Fruit fly (Drosophila melanogaster): ENCODE measurements around the gene Cpr65Ax2.

Cpr65Ax2 gene

DNA sequence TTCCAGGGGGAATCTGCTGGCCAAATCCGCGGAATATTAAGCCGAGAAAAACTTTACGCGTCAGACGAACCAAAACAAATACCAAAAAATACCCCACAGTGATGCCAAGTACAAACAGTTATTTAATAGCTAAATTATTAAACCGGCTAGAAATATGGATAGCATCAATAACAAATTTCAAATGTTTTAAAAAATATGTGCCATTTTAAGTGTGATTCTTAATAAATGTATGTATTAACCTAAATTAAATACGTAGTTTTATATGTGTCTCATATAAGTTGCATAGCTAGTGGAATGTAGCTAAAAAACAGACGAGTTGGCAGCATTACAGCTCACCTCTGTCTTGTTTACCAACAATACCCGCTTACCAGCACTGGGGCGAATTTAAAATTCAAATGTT, 31.1 kb upstream of the Cpr65Ax2 start, which contains the start of gene CG10274 (continued):
- TF ChIP-seq CG16779 (GFP tag; IDR thresholded peaks at IDR 0.05) (no peak), CG14965 (GFP tag; optimal IDR thresholded peaks at IDR 0.05; ENCODE audit: borderline replicate concordance) (no peak), Atf-2 (GFP tag; optimal IDR thresholded peaks at IDR 0.05) (peak; percentile 68), CG11723 (GFP tag; optimal IDR thresholded peaks at IDR 0.05) (no peak), NK7.1 (GFP tag; optimal IDR thresholded peaks at IDR 0.05) (no peak), CG18476 (GFP tag; optimal IDR thresholded peaks at IDR 0.05) (peak; percentile 44), CG13424 (tag; optimal IDR thresholded peaks at IDR 0.05) (peak; percentile 84), Lhr (GFP tag; optimal IDR thresholded peaks at IDR 0.05) (peak; percentile 55), CG10431 (GFP tag; optimal IDR thresholded peaks at IDR 0.05) (no peak), CG7987 (GFP tag; optimal IDR thresholded peaks at IDR 0.05) (peak; percentile 1), tll (GFP tag; optimal IDR thresholded peaks at IDR 0.05) (peak in 1 of 2 experiments; percentile 44), CG31388 (GFP tag; optimal IDR thresholded peaks at IDR 0.05) (no peak), cwo (GFP tag; optimal IDR thresholded peaks at IDR 0.05) (no peak), chm (GFP tag; IDR thresholded peaks at IDR 0.05) (no peak), Atf3 (GFP tag; optimal IDR thresholded peaks at IDR 0.05) (peak; percentile 59), Adf1 (GFP tag; IDR thresholded peaks at IDR 0.05) (no peak; the same call in 1 of the 2 replicates), Side (GFP tag; optimal IDR thresholded peaks at IDR 0.05) (peak; percentile 58), CG17361 (GFP tag; IDR thresholded peaks at IDR 0.05) (no peak; the same call in 1 of the 3 replicates), Atf6 (GFP tag; IDR thresholded peaks at IDR 0.05) (peak; percentile 66), ERR (GFP tag; optimal IDR thresholded peaks at IDR 0.05) (no peak), Hmr (GFP tag; optimal IDR thresholded peaks at IDR 0.05) (no peak), gsb (GFP tag; IDR thresholded peaks at IDR 0.05) (no peak; the same call in 1 of the 2 replicates), CG31441 (GFP tag; IDR thresholded peaks at IDR 0.05) (no peak; the same call in 1 of the 2 replicates), HLH4C (GFP tag; IDR thresholded peaks at IDR 0.05; ENCODE audit: partially characterized antibody) (no peak), scrt (GFP tag; optimal IDR thresholded peaks at IDR 0.05) (no peak), CG12391 (tag; optimal IDR thresholded peaks at IDR 0.05) (peak; percentile 89), gro (GFP tag; optimal IDR thresholded peaks at IDR 0.05) (peak; percentile 77), mirr (GFP tag; optimal IDR thresholded peaks at IDR 0.05) (no peak), CG7963 (GFP tag; IDR thresholded peaks at IDR 0.05; ENCODE audit: partially characterized antibody) (no peak), slou (GFP tag; optimal IDR thresholded peaks at IDR 0.05) (peak; percentile 76), da (GFP tag; optimal IDR thresholded peaks at IDR 0.05) (peak; percentile 30), dan (GFP tag; IDR thresholded peaks at IDR 0.05) (no peak), B-H1 (GFP tag; IDR thresholded peaks at IDR 0.05) (peak; percentile 44; the same call in 2 of the 3 replicates), az2 (GFP tag; optimal IDR thresholded peaks at IDR 0.05) (peak; percentile 79), pzg (GFP tag; optimal IDR thresholded peaks at IDR 0.05) (peak; percentile 65), grn (GFP tag; optimal IDR thresholded peaks at IDR 0.05) (no peak), CG2889 (GFP tag; IDR thresholded peaks at IDR 0.05) (0 out of 3 replicates have a peak, but pooled peaks have one; percentile 38), CG18011 (GFP tag; optimal IDR thresholded peaks at IDR 0.05) (peak; percentile 59), al (GFP tag; IDR thresholded peaks at IDR 0.05) (peak; percentile 76), CG13894 (tag; optimal IDR thresholded peaks at IDR 0.05) (no peak), CG4328 (GFP tag; optimal IDR thresholded peaks at IDR 0.05) (peak; percentile 50), mld (GFP tag; IDR thresholded peaks at IDR 0.05; ENCODE audit: partially characterized antibody) (no peak), CG2120 (GFP tag; optimal IDR thresholded peaks at IDR 0.05) (peak; percentile 91), CG4282 (GFP tag; optimal IDR thresholded peaks at IDR 0.05) (no peak), run (tag; optimal IDR thresholded peaks at IDR 0.05) (no peak), oc (tag; optimal IDR thresholded peaks at IDR 0.05) (no peak), CG7357 (GFP tag; IDR thresholded peaks at IDR 0.05) (peak; percentile 33; the same call in 1 of the 3 replicates), CG32767 (GFP tag; IDR thresholded peaks at IDR 0.05) (no peak), lilli (GFP tag; optimal IDR thresholded peaks at IDR 0.05) (peak; percentile 85), Hr78 (GFP tag; optimal IDR thresholded peaks at IDR 0.05) (no peak)
